Fruit fly (Drosophila melanogaster): ENCODE measurements around the gene LysE.
A peak's percentile ranks its signal among the peaks of the same experiment; 100 is the strongest.

LysE gene

DNA sequence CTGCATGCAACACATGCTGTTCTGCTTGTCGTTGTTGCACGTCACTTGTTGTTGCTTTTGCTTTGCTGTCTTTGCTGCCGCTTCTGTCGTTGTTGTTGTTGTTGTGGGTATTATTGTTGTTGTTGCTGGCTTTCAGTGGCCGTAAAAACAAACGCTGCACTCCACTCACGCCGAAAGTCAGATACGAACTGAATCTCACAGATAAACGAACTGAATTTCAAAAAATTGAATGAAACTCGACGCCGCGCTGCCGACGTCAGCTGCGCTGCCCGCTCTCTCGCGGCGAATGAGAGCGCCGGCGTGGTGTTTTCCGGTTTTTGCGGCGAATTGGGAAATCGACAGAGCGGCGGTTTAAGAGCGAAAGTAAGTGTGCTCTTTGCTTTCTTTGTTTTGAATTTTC is 35.5 kb upstream of the LysE start, which contains the start of gene bab2 (continued):
- TF ChIP-seq Aef1 (GFP tag; IDR thresholded peaks at IDR 0.05) (peak; percentile 62; the same call in 2 of the 3 replicates), CG4730 (GFP tag; IDR thresholded peaks at IDR 0.05) (no peak), psq (GFP tag; optimal IDR thresholded peaks at IDR 0.05) (no peak), CG4360 (GFP tag; IDR thresholded peaks at IDR 0.05) (peak; percentile 100), CG13894 (tag; optimal IDR thresholded peaks at IDR 0.05) (no peak), CG17359 (tag; optimal IDR thresholded peaks at IDR 0.05) (peak; percentile 13), Meics (GFP tag; optimal IDR thresholded peaks at IDR 0.05) (no peak), CG17385 (GFP tag; optimal IDR thresholded peaks at IDR 0.05) (peak; percentile 41), CG34224 (GFP tag; IDR thresholded peaks at IDR 0.05; ENCODE audit: partially characterized antibody) (peak; percentile 52; the same call in 1 of the 3 replicates), CG8281 (tag; optimal IDR thresholded peaks at IDR 0.05) (no peak), CG17568 (GFP tag; optimal IDR thresholded peaks at IDR 0.05) (peak; percentile 3), CG16813 (GFP tag; IDR thresholded peaks at IDR 0.05; ENCODE audit: partially characterized antibody) (peak; percentile 8; the same call in 1 of the 3 replicates), CG42726 (GFP tag; IDR thresholded peaks at IDR 0.05; ENCODE audit: partially characterized antibody) (peak; percentile 71; the same call in 1 of the 2 replicates), ranshi (GFP tag; IDR thresholded peaks at IDR 0.05) (no peak; the same call in 1 of the 2 replicates), NK7.1 (GFP tag; optimal IDR thresholded peaks at IDR 0.05) (no peak), CG2889 (GFP tag; IDR thresholded peaks at IDR 0.05) (no peak), nmo (GFP tag; optimal IDR thresholded peaks at IDR 0.05) (peak; percentile 3), CG6683 (GFP tag; optimal IDR thresholded peaks at IDR 0.05) (no peak), CG15479 (GFP tag; optimal IDR thresholded peaks at IDR 0.05) (no peak), CG5245 (GFP tag; optimal IDR thresholded peaks at IDR 0.05) (no peak), Camta (GFP tag; optimal IDR thresholded peaks at IDR 0.05) (no peak), schlank (tag; optimal IDR thresholded peaks at IDR 0.05) (no peak), pita (GFP tag; optimal IDR thresholded peaks at IDR 0.05) (no peak), CG3065 (GFP tag; optimal IDR thresholded peaks at IDR 0.05) (no peak), onecut (GFP tag; IDR thresholded peaks at IDR 0.05) (no peak), Pdp1 (GFP tag; optimal IDR thresholded peaks at IDR 0.05) (peak in 1 of 2 experiments; percentile 20), Dbx (GFP tag; IDR thresholded peaks at IDR 0.05) (no peak; the same call in 2 of the 3 replicates), fd64A (GFP tag; optimal IDR thresholded peaks at IDR 0.05) (peak; percentile 46), Hr3 (GFP tag; optimal IDR thresholded peaks at IDR 0.05) (no peak), CG12071 (GFP tag; optimal IDR thresholded peaks at IDR 0.05) (peak; percentile 37), CG3995 (GFP tag; optimal IDR thresholded peaks at IDR 0.05) (no peak), run (tag; optimal IDR thresholded peaks at IDR 0.05) (no peak), vfl (GFP tag; optimal IDR thresholded peaks at IDR 0.05) (no peak), dati (GFP tag; IDR thresholded peaks at IDR 0.05) (no peak), lov (optimal IDR thresholded peaks at IDR 0.05) (no peak), lov (GFP tag; IDR thresholded peaks at IDR 0.05) (peak; percentile 70; the same call in 2 of the 3 replicates), CG7556 (GFP tag; optimal IDR thresholded peaks at IDR 0.05) (no peak), pan (optimal IDR thresholded peaks at IDR 0.05) (no peak), pan (GFP tag; optimal IDR thresholded peaks at IDR 0.05 in 1 of 2, IDR thresholded peaks at IDR 0.05 in 1 of 2) (peak in 1 of 2 experiments; percentile 11), Atf6 (GFP tag; IDR thresholded peaks at IDR 0.05) (0 out of 2 replicates have a peak, but pooled peaks have one; percentile 14), crc (GFP tag; optimal IDR thresholded peaks at IDR 0.05) (no peak), Hr51 (GFP tag; optimal IDR thresholded peaks at IDR 0.05) (peak in 1 of 2 experiments; percentile 1), lab (GFP tag; optimal IDR thresholded peaks at IDR 0.05) (peak; percentile 2), Dad (GFP tag; optimal IDR thresholded peaks at IDR 0.05) (no peak), CG31388 (GFP tag; optimal IDR thresholded peaks at IDR 0.05) (no peak), pum (GFP tag; optimal IDR thresholded peaks at IDR 0.05) (no peak), CG13624 (GFP tag; optimal IDR thresholded peaks at IDR 0.05) (peak; percentile 9), CG9797 (GFP tag; optimal IDR thresholded peaks at IDR 0.05) (no peak), CG34422 (GFP tag; IDR thresholded peaks at IDR 0.05) (peak; percentile 37; the same call in 1 of the 3 replicates), zen2 (GFP tag; IDR thresholded peaks at IDR 0.05; ENCODE audit: partially characterized antibody) (peak; percentile 29; the same call in 2 of the 3 replicates), C15 (GFP tag; IDR thresholded peaks at IDR 0.05) (no peak)
